Fruit fly (Drosophila melanogaster) Kc167 (cell line): ENCODE results near the gene tay.

ENCODE experiments used
- Myc ChIP-seq: fragments of >200 bp; optimal IDR thresholded peaks from 2 replicates; lab custom pipeline; 2017; ENCODE audit warnings: missing external identifiers
- Sin3A ChIP-seq: fragments of >200 bp; optimal IDR thresholded peaks from 2 replicates; lab custom pipeline; 2018; ENCODE audit warnings: missing external identifiers
- h ChIP-seq: fragments of >200 bp; optimal IDR thresholded peaks from 3 replicates; lab custom pipeline; 2018; ENCODE audit warnings: missing external identifiers
- insv ChIP-seq: fragments of >200 bp; optimal IDR thresholded peaks from 3 replicates; lab custom pipeline; 2018; ENCODE audit warnings: missing external identifiers
- psq ChIP-seq: fragments of >200 bp; optimal IDR thresholded peaks from 2 replicates; lab custom pipeline; 2017; ENCODE audit warnings: missing external identifiers
- ttk ChIP-seq: sonication (Bioruptor generic); optimal IDR thresholded peaks from 2 replicates; lab custom pipeline; 2017; ENCODE audit warnings: missing external identifiers

The tay gene

DNA sequence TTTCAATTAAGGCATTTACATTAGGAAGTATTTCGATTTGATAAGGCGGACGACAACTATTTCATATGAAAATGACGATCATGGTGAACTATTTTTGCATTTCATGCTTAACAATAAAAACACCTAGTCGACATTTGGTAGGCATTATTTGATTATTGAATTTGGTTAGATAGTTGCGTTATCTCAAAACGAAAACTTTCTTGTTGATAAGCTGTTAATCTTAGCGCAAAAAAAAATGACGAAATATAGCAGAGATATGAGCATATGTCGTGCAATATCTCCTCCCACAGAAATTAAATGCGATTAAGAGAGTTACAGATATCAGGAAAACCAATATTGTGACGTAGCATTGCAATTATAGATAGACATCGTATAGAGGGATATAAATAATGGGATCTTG, 1.7 kb upstream of the tay start:
- TF ChIP-seq insv (lab: Kevin White, UChicago), result no peak

dm6 chrX:15886411-15887246, 482 bp downstream of the tay start:
- no peak for TF ChIP-seq ttk (lab: Kevin White, UChicago)
- TF ChIP-seq psq, result peak; percentile 85

- TF ChIP-seq psq (no peak), insv (lab: Kevin White, UChicago) (no peak), Myc (lab: Kevin White, UChicago) (no peak), Sin3A (no peak), h (no peak), ttk (lab: Kevin White, UChicago) (no peak)
Measured at dm6 chrX:15875569-15875968, 11.5 kb downstream of the tay start.

- TF ChIP-seq ttk (lab: Kevin White, UChicago) (no peak), psq (no peak), Myc (lab: Kevin White, UChicago) (no peak), insv (lab: Kevin White, UChicago) (no peak), h (no peak)
Measured at dm6 chrX:15874437-15874836, 12.7 kb downstream of the tay start.

dm6 chrX:15870777-15871757, 16.0 kb downstream of the tay start:
- TF ChIP-seq insv (lab: Kevin White, UChicago) (no peak), psq (no peak), h (no peak), ttk (lab: Kevin White, UChicago) (no peak), Myc (lab: Kevin White, UChicago) (no peak), Sin3A (no peak)

DNA sequence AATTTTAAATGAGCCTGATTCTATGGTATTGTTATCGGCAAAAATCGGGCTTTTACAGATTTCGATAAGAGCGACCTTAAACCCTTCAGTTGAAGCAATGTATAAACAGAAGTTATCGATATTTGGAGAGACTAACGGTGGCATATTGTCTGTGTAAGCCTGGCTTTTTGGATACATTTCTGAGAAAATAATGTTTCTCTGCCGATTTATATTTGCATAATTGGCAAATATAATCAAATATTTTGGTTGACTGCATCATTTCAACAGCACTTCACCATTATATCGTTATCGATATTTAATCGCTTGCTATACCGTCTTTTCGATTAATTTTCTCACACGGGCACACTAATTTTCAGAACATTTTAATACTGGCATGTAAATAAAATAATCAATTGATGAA, 17.3 kb downstream of the tay start, which contains the start of gene CG16952:
CG16952 (plus strand) TSS at position 341 of the 400 bp plus-strand sequence.
- TF ChIP-seq insv (lab: Kevin White, UChicago), result no peak
- TF ChIP-seq Sin3A, result no peak
- no peak for TF ChIP-seq Myc (lab: Kevin White, UChicago)
- TF ChIP-seq ttk (lab: Kevin White, UChicago), result no peak
- no peak for TF ChIP-seq h
- no peak for TF ChIP-seq psq

- TF ChIP-seq h (no peak), ttk (lab: Kevin White, UChicago) (peak; percentile 81)
Measured at dm6 chrX:15868781-15869180, 18.3 kb downstream of the tay start.

dm6 chrX:15867863-15868262, 19.2 kb downstream of the tay start, which contains the start of gene Gapdh2:
TSS of gene Gapdh2 (plus strand) at chrX:15868145.
- TF ChIP-seq Myc (lab: Kevin White, UChicago) (no peak), Sin3A (no peak), insv (lab: Kevin White, UChicago) (no peak), h (no peak), ttk (lab: Kevin White, UChicago) (no peak), psq (no peak)

- TF ChIP-seq insv (lab: Kevin White, UChicago), result no peak
- TF ChIP-seq ttk (lab: Kevin White, UChicago), result no peak
- no peak for TF ChIP-seq Myc (lab: Kevin White, UChicago)
- TF ChIP-seq psq, result no peak
- TF ChIP-seq h, result no peak
- no peak for TF ChIP-seq Sin3A
Measured at dm6 chrX:15866799-15867412, 20.2 kb downstream of the tay start.

DNA sequence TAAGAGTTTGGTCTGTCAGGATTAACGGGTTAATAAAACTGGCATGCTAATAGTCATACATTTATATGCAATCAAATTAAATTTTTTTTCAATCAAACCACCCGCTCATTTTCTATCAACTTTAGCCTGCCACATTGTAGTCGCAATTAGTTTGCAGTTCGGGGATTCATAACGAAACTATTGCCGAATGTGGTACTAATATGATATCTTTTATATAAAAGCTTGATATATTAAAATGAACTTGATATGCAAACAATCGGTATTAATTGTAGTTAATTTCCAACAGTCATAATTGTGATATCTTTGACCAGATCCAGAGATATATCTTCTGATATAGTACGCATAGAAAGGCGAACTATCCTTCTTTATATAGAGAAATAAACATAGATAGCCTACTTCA, 21.1 kb downstream of the tay start:
- TF ChIP-seq h (no peak), Sin3A (no peak), psq (no peak)

DNA sequence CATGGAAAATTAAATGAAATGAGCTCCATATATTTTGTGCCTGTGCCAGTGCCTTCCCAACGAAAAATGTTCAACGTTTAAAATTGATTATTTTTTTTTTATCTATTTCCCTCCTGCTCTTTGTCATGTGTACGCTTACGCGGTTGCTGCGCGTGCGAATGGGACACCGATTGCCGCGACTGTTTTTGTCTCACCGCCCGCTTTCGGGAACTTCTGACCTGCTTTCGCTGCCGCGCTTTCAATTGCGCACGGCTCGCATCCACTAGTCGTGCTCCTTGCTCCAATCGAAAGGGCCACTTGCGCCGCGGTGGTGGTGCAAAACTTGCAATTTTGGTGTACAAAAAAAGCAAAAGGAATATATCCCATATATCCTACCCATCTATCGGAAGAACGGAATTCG, 26.6 kb downstream of the tay start:
- TF ChIP-seq Sin3A (no peak), psq (no peak), insv (lab: Kevin White, UChicago) (no peak), Myc (lab: Kevin White, UChicago) (no peak), h (no peak), ttk (lab: Kevin White, UChicago) (no peak)

- TF ChIP-seq Myc (lab: Kevin White, UChicago), result no peak
- no peak for TF ChIP-seq Sin3A
- TF ChIP-seq h, result no peak
- TF ChIP-seq psq, result no peak
- no peak for TF ChIP-seq ttk (lab: Kevin White, UChicago)
- no peak for TF ChIP-seq insv (lab: Kevin White, UChicago)
Measured at dm6 chrX:15859869-15860268, 27.2 kb downstream of the tay start, which contains the start of gene Gbeta13F. TSS of gene Gbeta13F (plus strand) at chrX:15860115.
